Fruit fly (Drosophila melanogaster) whole organism, embryonic: Measurements from ENCODE around the gene mRpS30.

Experiments
- Abd-B ChIP-seq: fragments of 200-800 bp; sonication (Bioruptor generic); optimal IDR thresholded peaks from 2 replicates; lab custom pipeline; 2018; ENCODE audit warnings: missing biosample characterization, mild to moderate bottlenecking, missing genetic modification characterization, moderate library complexity
- Antp ChIP-seq: fragments of 200-800 bp; sonication (Bioruptor generic); optimal IDR thresholded peaks from 3 replicates; lab custom pipeline; 2016; ENCODE audit warnings: missing biosample characterization, missing genetic modification characterization
- Bgb ChIP-seq: fragments of 200-800 bp; sonication (Bioruptor generic); IDR thresholded peaks from 2 replicates; pipeline ENCODE4 v1.3.6; 2022; ENCODE audit warnings: missing biosample characterization, missing genetic modification characterization; ENCODE audit not compliant: partially characterized antibody
- CG10321 ChIP-seq: fragments of 200-800 bp; sonication (Bioruptor generic); IDR thresholded peaks from 2 replicates; pipeline ENCODE4 v1.3.6; 2022; ENCODE audit warnings: missing biosample characterization, missing genetic modification characterization
- CG10431 ChIP-seq: fragments of 200-800 bp; sonication (Bioruptor generic); optimal IDR thresholded peaks from 3 replicates; lab custom pipeline; 2018; ENCODE audit warnings: missing biosample characterization, mild to moderate bottlenecking, missing genetic modification characterization
- CG11723 ChIP-seq: fragments of 200-800 bp; sonication (Bioruptor generic); optimal IDR thresholded peaks from 2 replicates; lab custom pipeline; 2017; ENCODE audit warnings: missing biosample characterization, mild to moderate bottlenecking, missing genetic modification characterization
- CG12071 ChIP-seq: fragments of 200-800 bp; sonication (Bioruptor generic); optimal IDR thresholded peaks from 3 replicates; lab custom pipeline; 2018; ENCODE audit warnings: missing biosample characterization, mild to moderate bottlenecking, missing genetic modification characterization
- CG16863 ChIP-seq: fragments of 200-800 bp; sonication (Bioruptor generic); optimal IDR thresholded peaks from 3 replicates; lab custom pipeline; 2016; ENCODE audit warnings: missing biosample characterization, missing genetic modification characterization
- CG1792 ChIP-seq: fragments of 200-800 bp; sonication (Bioruptor generic); optimal IDR thresholded peaks from 2 replicates; lab custom pipeline; 2016; ENCODE audit warnings: missing biosample characterization, missing genetic modification characterization
- CG18599 ChIP-seq: fragments of 200-800 bp; sonication (Bioruptor generic); optimal IDR thresholded peaks from 3 replicates; lab custom pipeline; 2017; ENCODE audit warnings: missing biosample characterization, missing genetic modification characterization, mild to moderate bottlenecking, moderate library complexity, missing genetic modification reagents
- CG3065 ChIP-seq: fragments of 200-800 bp; sonication (Bioruptor generic); optimal IDR thresholded peaks from 2 replicates; lab custom pipeline; 2016; ENCODE audit warnings: missing biosample characterization, missing genetic modification characterization
- CG3163 ChIP-seq: fragments of 200-800 bp; sonication (Bioruptor generic); optimal IDR thresholded peaks from 3 replicates; lab custom pipeline; 2016; ENCODE audit warnings: missing biosample characterization, missing genetic modification characterization
- CG4617 ChIP-seq: fragments of 200-800 bp; sonication (Bioruptor generic); optimal IDR thresholded peaks from 3 replicates; lab custom pipeline; 2016; ENCODE audit warnings: missing biosample characterization, missing genetic modification characterization, borderline replicate concordance
- CG4707 ChIP-seq: fragments of 200-800 bp; sonication (Bioruptor generic); optimal IDR thresholded peaks from 2 replicates; lab custom pipeline; 2018; ENCODE audit warnings: missing biosample characterization, mild to moderate bottlenecking, missing genetic modification characterization, moderate library complexity
- CG6175 ChIP-seq: fragments of 200-800 bp; sonication (Bioruptor generic); IDR thresholded peaks from 3 replicates; pipeline ENCODE4 v1.3.6; 2022; ENCODE audit warnings: missing biosample characterization, missing genetic modification characterization
- CG7745 ChIP-seq: fragments of 200-800 bp; sonication (Bioruptor generic); optimal IDR thresholded peaks from 2 replicates; lab custom pipeline; 2018; ENCODE audit warnings: missing biosample characterization, mild to moderate bottlenecking, missing genetic modification characterization, moderate library complexity
- CG8290 ChIP-seq, 3 experiments: fragments of 200-800 bp; sonication (Bioruptor generic); optimal IDR thresholded peaks; 2 replicates each; lab custom pipeline; 2016 to 2019; ENCODE audit warnings: missing biosample characterization in 3 of 3, missing genetic modification characterization in 3 of 3, mild to moderate bottlenecking in 2 of 3, moderate library complexity in 1 of 3
- CHES-1-like ChIP-seq: fragments of 200-800 bp; sonication (Bioruptor generic); optimal IDR thresholded peaks from 2 replicates; lab custom pipeline; 2016; ENCODE audit warnings: missing biosample characterization, missing genetic modification characterization
- Chrac-16 ChIP-seq: fragments of 200-800 bp; sonication (Bioruptor generic); optimal IDR thresholded peaks from 3 replicates; lab custom pipeline; 2016; ENCODE audit warnings: missing biosample characterization, missing genetic modification characterization
- D19B ChIP-seq: fragments of 200-800 bp; sonication (Bioruptor generic); optimal IDR thresholded peaks from 2 replicates; lab custom pipeline; 2017; ENCODE audit warnings: missing biosample characterization, mild to moderate bottlenecking, missing genetic modification characterization
- Eip74EF ChIP-seq, 2 experiments: fragments of 200-800 bp in 1 of 2; fragments of >200 bp in 1 of 2; sonication (Bioruptor generic) in 1 of 2; optimal IDR thresholded peaks; 2 replicates each; lab custom pipeline; 2017 to 2019; ENCODE audit warnings: missing biosample characterization in 2 of 2, missing genetic modification characterization in 2 of 2, mild to moderate bottlenecking in 1 of 2, moderate library complexity in 1 of 2
- GATAe ChIP-seq: fragments of 200-800 bp; sonication (Bioruptor generic); conservative IDR thresholded peaks from 2 replicates; pipeline ENCODE4 v1.3.6; 2022; ENCODE audit warnings: missing biosample characterization, missing genetic modification characterization
- HLH54F ChIP-seq: fragments of 200-800 bp; sonication (Bioruptor generic); optimal IDR thresholded peaks from 3 replicates; lab custom pipeline; 2016; ENCODE audit warnings: missing biosample characterization, missing genetic modification characterization
- Hmr ChIP-seq: fragments of 200-800 bp; sonication (Bioruptor generic); optimal IDR thresholded peaks from 3 replicates; lab custom pipeline; 2017; ENCODE audit warnings: mild to moderate bottlenecking, missing biosample characterization, missing genetic modification reagents, missing genetic modification characterization
- PHDP ChIP-seq: fragments of 200-800 bp; sonication (Bioruptor generic); optimal IDR thresholded peaks from 3 replicates; lab custom pipeline; 2018; ENCODE audit warnings: missing biosample characterization, mild to moderate bottlenecking, missing genetic modification characterization, moderate library complexity
- Six4 ChIP-seq: fragments of 200-800 bp; sonication (Bioruptor generic); optimal IDR thresholded peaks from 2 replicates; lab custom pipeline; 2016; ENCODE audit warnings: missing biosample characterization, missing genetic modification characterization
- Sox100B ChIP-seq: fragments of 200-800 bp; sonication (Bioruptor generic); optimal IDR thresholded peaks from 3 replicates; lab custom pipeline; 2018; ENCODE audit warnings: missing biosample characterization, mild to moderate bottlenecking, missing genetic modification characterization
- Sox102F ChIP-seq: fragments of 200-800 bp; sonication (Bioruptor generic); optimal IDR thresholded peaks from 2 replicates; lab custom pipeline; 2018; ENCODE audit warnings: missing biosample characterization, mild to moderate bottlenecking, missing genetic modification characterization, moderate library complexity
- Stat92E ChIP-seq, 3 experiments: fragments of >200 bp in 2 of 3; fragments of 200-800 bp in 1 of 3; sonication (Bioruptor generic) in 1 of 3; optimal IDR thresholded peaks; 2 replicates each; lab custom pipeline; 2017 to 2019; ENCODE audit warnings: missing biosample characterization in 3 of 3, missing genetic modification characterization in 3 of 3, mild to moderate bottlenecking in 1 of 3, moderate library complexity in 1 of 3
- Tbp ChIP-seq: fragments of >200 bp; optimal IDR thresholded peaks from 2 replicates; lab custom pipeline; 2018; ENCODE audit warnings: missing biosample characterization, missing genetic modification characterization
- bigmax ChIP-seq: fragments of 200-800 bp; sonication (Bioruptor generic); optimal IDR thresholded peaks from 2 replicates; lab custom pipeline; 2018; ENCODE audit warnings: missing biosample characterization, mild to moderate bottlenecking, missing genetic modification characterization
- br ChIP-seq: fragments of >200 bp; optimal IDR thresholded peaks from 2 replicates; lab custom pipeline; 2017
- cas ChIP-seq: fragments of 200-800 bp; sonication (Bioruptor generic); IDR thresholded peaks from 2 replicates; pipeline ENCODE4 v1.3.6; 2022; ENCODE audit warnings: missing biosample characterization, missing genetic modification characterization
- cwo ChIP-seq: fragments of 200-800 bp; sonication (Bioruptor generic); optimal IDR thresholded peaks from 3 replicates; lab custom pipeline; 2017; ENCODE audit warnings: missing biosample characterization, missing genetic modification characterization, mild to moderate bottlenecking, moderate library complexity, missing genetic modification reagents
- dati ChIP-seq: fragments of 200-800 bp; sonication (Bioruptor generic); IDR thresholded peaks from 2 replicates; pipeline ENCODE4 v1.3.6; 2022; ENCODE audit warnings: missing biosample characterization, missing genetic modification characterization
- dmrt99B ChIP-seq: fragments of 200-800 bp; sonication (Bioruptor generic); optimal IDR thresholded peaks from 2 replicates; lab custom pipeline; 2018; ENCODE audit warnings: missing biosample characterization, mild to moderate bottlenecking, missing genetic modification characterization, moderate library complexity
- eve ChIP-seq, 2 experiments: fragments of >200 bp; optimal IDR thresholded peaks; 2 replicates each; lab custom pipeline; 2017; ENCODE audit warnings: missing biosample characterization in 2 of 2, missing genetic modification characterization in 2 of 2
- gem ChIP-seq: fragments of 200-800 bp; sonication (Bioruptor generic); optimal IDR thresholded peaks from 2 replicates; lab custom pipeline; 2019; ENCODE audit warnings: missing biosample characterization, mild to moderate bottlenecking, missing genetic modification characterization, moderate library complexity
- gfzf ChIP-seq: fragments of 200-800 bp; sonication (Bioruptor generic); optimal IDR thresholded peaks from 2 replicates; lab custom pipeline; 2016; ENCODE audit warnings: missing biosample characterization, mild to moderate bottlenecking, missing genetic modification characterization, moderate library complexity
- ken ChIP-seq: fragments of 200-800 bp; sonication (Bioruptor generic); IDR thresholded peaks from 3 replicates; pipeline ENCODE4 v1.3.6; 2022; ENCODE audit warnings: missing biosample characterization, missing genetic modification characterization
- lbe ChIP-seq: fragments of 200-800 bp; sonication (Bioruptor generic); optimal IDR thresholded peaks from 2 replicates; lab custom pipeline; 2016; ENCODE audit warnings: missing biosample characterization, mild to moderate bottlenecking, missing genetic modification characterization
- luna ChIP-seq: fragments of 200-800 bp; sonication (Bioruptor generic); optimal IDR thresholded peaks from 2 replicates; lab custom pipeline; 2016; ENCODE audit warnings: missing biosample characterization, missing genetic modification characterization
- maf-S ChIP-seq: fragments of 200-800 bp; sonication (Bioruptor generic); optimal IDR thresholded peaks from 2 replicates; lab custom pipeline; 2016; ENCODE audit warnings: missing biosample characterization, missing genetic modification characterization
- pan ChIP-seq, 4 experiments: fragments of >200 bp in 3 of 4; fragments of 200-800 bp in 1 of 4; sonication (Bioruptor generic) in 1 of 4; optimal IDR thresholded peaks in 3 of 4; IDR thresholded peaks in 1 of 4; 2 replicates each; pipeline versions ENCODE4 v1.3.6 to Lab custom; 2017 to 2022; ENCODE audit warnings: missing biosample characterization in 2 of 4, missing genetic modification characterization in 2 of 4, mixed read lengths in 1 of 4
- prd ChIP-seq, 3 experiments: fragments of >200 bp in 2 of 3; fragments of 200-800 bp in 1 of 3; sonication (Bioruptor generic) in 1 of 3; optimal IDR thresholded peaks in 2 of 3; IDR thresholded peaks in 1 of 3; 2 replicates in 2 of 3; 3 replicates in 1 of 3; pipeline versions ENCODE4 v1.3.6 to Lab custom; 2017 to 2022; ENCODE audit warnings: missing biosample characterization in 1 of 3, missing genetic modification characterization in 1 of 3
- ssp ChIP-seq: fragments of 200-800 bp; sonication (Bioruptor generic); IDR thresholded peaks from 2 replicates; pipeline ENCODE4 v1.3.6; 2022; ENCODE audit warnings: missing biosample characterization, missing genetic modification characterization
- unpg ChIP-seq: fragments of 200-800 bp; sonication (Bioruptor generic); optimal IDR thresholded peaks from 3 replicates; lab custom pipeline; 2018; ENCODE audit warnings: missing biosample characterization, mild to moderate bottlenecking, missing genetic modification characterization, moderate library complexity
- zfh2 ChIP-seq: fragments of 200-800 bp; sonication (Bioruptor generic); optimal IDR thresholded peaks from 2 replicates; lab custom pipeline; 2016; ENCODE audit warnings: missing biosample characterization, missing genetic modification characterization

The mRpS30 gene

dm6 chrX:15740288-15740726, 45.5 kb upstream of the mRpS30 start (continued):
- TF ChIP-seq CG12071 (GFP tag; lab: Kevin White, UChicago) (peak; percentile 67), CG18599 (GFP tag; lab: Kevin White, UChicago) (peak; percentile 91), Bgb (GFP tag; lab: Robert Waterston, UW) (no peak), Sox102F (no peak), CG4617 (GFP tag; lab: Kevin White, UChicago) (no peak), CG7745 (tag; lab: Kevin White, UChicago) (no peak), PHDP (tag; lab: Kevin White, UChicago) (peak; percentile 77), cwo (GFP tag; lab: Kevin White, UChicago) (peak; percentile 84), unpg (peak; percentile 77), ssp (GFP tag; lab: Robert Waterston, UW) (peak; percentile 47), CG4707 (GFP tag; lab: Kevin White, UChicago) (peak; percentile 14), br (lab: Kevin White, UChicago) (no peak), D19B (peak; percentile 66), Stat92E (GFP tag; optimal IDR thresholded peaks at IDR 0.05; lab: Kevin White, UChicago) (no peak), CG16863 (GFP tag; lab: Kevin White, UChicago) (peak; percentile 54), Tbp (GFP tag; lab: Kevin White, UChicago) (no peak), luna (GFP tag; lab: Kevin White, UChicago) (no peak), dati (GFP tag; lab: Robert Waterston, UW) (peak; percentile 31; the same call in 1 of the 2 replicates), prd (optimal IDR thresholded peaks at IDR 0.05; lab: Kevin White, UChicago) (no peak), prd (GFP tag; IDR thresholded peaks at IDR 0.05; lab: Robert Waterston, UW) (peak; percentile 78), CG3065 (GFP tag; lab: Kevin White, UChicago) (no peak), CG1792 (peak; percentile 29), pan (optimal IDR thresholded peaks at IDR 0.05; lab: Kevin White, UChicago) (no peak), pan (GFP tag; optimal IDR thresholded peaks at IDR 0.05 in 1 of 2, IDR thresholded peaks at IDR 0.05 in 1 of 2) (peak in 1 of 2 experiments; percentile 84), CG11723 (GFP tag; lab: Kevin White, UChicago) (no peak), gem (tag; lab: Kevin White, UChicago) (peak; percentile 81), CG10431 (no peak), zfh2 (GFP tag; lab: Kevin White, UChicago) (peak; percentile 58), lbe (peak; percentile 79), maf-S (GFP tag; lab: Kevin White, UChicago) (peak; percentile 44), eve (GFP tag; optimal IDR thresholded peaks at IDR 0.05; lab: Kevin White, UChicago) (no peak), ken (peak; percentile 46; the same call in 1 of the 3 replicates), Eip74EF (GFP tag; optimal IDR thresholded peaks at IDR 0.05; lab: Kevin White, UChicago) (peak in 1 of 2 experiments; percentile 43), CG6175 (GFP tag; lab: Robert Waterston, UW) (peak; percentile 67; the same call in 2 of the 3 replicates), Six4 (GFP tag; lab: Kevin White, UChicago) (peak; percentile 31), CG3163 (GFP tag; lab: Kevin White, UChicago) (no peak), Chrac-16 (peak; percentile 63), Abd-B (GFP tag; lab: Kevin White, UChicago) (peak; percentile 12), CG8290 (GFP tag; optimal IDR thresholded peaks at IDR 0.05; lab: Kevin White, UChicago) (no peak), CG8290 (tag; optimal IDR thresholded peaks at IDR 0.05; lab: Kevin White, UChicago) (peak in 1 of 2 experiments; percentile 82), dmrt99B (tag; lab: Kevin White, UChicago) (peak; percentile 71), HLH54F (GFP tag; lab: Kevin White, UChicago) (peak; percentile 62), gfzf (GFP tag; lab: Kevin White, UChicago) (no peak), CHES-1-like (GFP tag; lab: Kevin White, UChicago) (peak; percentile 50), bigmax (GFP tag; lab: Kevin White, UChicago) (peak; percentile 21), cas (GFP tag; lab: Robert Waterston, UW) (peak; percentile 73), Antp (peak; percentile 44), Sox100B (GFP tag; lab: Kevin White, UChicago) (no peak), GATAe (peak; percentile 97), CG10321 (GFP tag; lab: Robert Waterston, UW) (0 out of 2 replicates have a peak, but pooled peaks have one; percentile 29), Hmr (GFP tag; lab: Kevin White, UChicago) (peak; percentile 89)
